Fruit fly (Drosophila melanogaster) whole organism, larva: ENCODE measurements around the gene Coq2.

Experiments used
- noc ChIP-seq: fragments of 200-800 bp; sonication (Bioruptor generic); optimal IDR thresholded peaks from 3 replicates; lab custom pipeline; 2019; ENCODE audit warnings: missing biosample characterization, mild to moderate bottlenecking, missing genetic modification characterization, moderate library complexity

The Coq2 gene

DNA sequence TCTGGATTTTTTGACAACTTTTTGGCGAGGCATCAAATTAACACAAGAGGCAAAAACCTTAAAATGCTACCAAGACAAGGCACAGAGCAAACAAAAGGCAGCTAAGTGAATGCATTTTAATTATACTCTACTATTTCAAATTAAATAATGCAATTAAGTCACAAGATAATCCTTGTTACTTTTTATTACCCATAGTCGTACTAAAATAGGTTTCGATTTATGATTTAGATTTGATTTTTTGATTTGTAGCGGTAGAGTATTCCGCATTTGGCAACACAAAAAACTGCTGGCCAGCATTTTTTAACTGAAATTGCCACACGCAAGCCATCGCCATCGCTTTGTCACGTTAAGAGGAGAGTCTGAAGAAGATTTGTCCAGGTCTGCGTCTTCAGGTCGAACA, 33.6 kb downstream of the Coq2 start:
- no peak for TF ChIP-seq noc (tag; lab: Kevin White, UChicago)

DNA sequence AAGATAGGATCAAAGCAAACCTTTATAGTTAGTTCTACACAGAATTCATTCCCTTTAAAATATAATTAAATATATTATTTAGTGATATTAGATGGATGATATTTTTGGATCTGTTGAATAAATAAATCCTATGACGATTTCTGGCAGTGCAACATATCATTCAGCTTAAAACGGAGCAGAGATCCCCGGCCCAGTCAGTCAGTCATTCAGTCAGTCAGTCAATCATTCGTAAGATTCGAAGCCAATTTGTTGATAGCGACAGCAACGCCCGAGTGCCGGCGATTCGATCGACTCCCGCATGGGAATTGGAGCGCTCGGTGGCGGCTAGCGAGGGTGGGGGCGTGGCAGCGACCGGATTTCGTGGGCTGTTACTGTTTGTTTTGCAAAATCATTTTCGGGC, 36.4 kb downstream of the Coq2 start:
- TF ChIP-seq noc (tag; lab: Kevin White, UChicago) = no peak

DNA sequence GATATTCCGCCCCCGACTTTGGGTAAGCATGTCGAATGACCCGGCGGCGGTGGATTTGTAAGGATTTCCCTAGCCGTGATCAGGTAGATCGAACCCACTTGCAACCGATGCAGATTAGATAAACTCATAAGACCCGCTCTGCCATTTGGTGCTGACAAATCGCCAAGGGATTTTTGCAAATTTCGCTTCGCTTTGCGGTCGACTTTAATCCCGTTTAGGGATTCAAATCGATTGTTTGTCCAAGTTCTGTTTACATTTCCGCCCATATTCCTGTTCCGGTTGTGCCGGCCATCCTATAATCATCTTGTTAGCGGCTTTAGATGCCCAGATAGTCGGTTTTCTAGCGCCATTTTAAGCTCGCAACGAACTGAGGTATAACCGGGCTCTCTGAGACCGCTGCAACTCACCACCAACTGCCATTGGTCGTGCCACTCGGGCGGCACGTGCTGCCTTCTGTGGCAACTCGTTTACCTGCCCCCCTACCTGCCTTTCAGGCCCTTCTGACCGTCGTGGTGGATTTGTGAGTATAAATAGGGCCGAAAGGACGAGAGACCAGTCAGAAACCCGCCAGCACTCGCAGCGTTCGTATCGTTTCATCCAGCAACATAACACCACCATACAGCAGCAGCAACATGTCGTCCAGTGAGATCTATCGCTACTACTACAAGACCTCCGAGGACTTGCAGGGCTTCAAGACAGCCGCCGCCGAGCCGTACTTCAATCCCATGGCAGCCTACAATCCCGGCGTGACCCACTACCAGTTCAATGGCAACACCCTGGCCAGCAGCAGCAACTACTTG, 38.6 kb downstream of the Coq2 start, which contains the start of gene ato:
Gene ato (plus strand): TSS at position 559 of the 800 bp plus-strand sequence.
- no peak for TF ChIP-seq noc (tag; lab: Kevin White, UChicago)

DNA sequence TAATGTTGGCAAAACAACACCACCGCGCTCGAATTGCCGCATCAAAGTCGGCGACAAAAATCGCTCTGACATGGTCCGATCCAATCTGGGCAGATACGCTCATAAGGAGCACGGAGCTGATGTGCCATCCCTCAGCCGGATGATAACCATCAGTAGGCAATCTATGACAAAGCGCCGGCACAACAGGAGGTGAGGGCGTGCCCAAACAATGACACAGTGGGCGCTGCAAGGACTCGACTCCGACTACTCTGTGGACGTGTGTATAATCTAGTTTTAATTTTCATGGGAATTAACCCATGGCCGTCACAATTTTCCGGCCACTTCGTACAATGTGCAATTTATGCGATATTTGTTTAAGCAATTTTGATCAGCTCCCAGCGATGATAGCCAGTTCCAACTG, 41.3 kb downstream of the Coq2 start:
- no peak for TF ChIP-seq noc (tag; lab: Kevin White, UChicago)

DNA sequence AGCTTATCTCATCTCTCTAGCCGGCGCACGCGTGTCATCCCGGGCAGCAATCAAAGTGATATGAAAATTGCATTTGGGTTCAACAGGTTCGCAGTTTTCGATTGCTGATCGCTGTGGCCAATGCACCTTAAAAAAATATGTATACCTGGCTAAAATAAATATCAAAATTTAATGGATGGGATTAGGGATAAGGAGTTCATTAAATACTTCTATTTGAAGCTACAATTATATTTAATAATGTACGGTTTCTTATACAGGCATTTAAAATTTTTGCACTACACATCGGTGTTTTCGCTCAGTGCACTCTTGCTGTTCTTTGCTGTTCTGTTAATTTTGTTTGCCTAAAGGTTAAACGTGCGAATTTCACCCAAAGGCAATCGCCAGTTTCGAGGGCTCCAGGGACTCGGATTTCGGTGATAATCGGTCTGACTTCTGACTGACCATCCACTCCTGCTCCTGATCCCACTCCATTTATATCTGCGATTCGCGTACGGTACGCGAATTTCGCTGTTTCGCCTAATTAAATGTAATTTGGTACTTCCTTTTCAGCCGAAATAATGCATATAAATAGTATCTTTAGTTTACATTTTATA, 43.7 kb downstream of the Coq2 start:
- TF ChIP-seq noc (tag; lab: Kevin White, UChicago) = no peak

DNA sequence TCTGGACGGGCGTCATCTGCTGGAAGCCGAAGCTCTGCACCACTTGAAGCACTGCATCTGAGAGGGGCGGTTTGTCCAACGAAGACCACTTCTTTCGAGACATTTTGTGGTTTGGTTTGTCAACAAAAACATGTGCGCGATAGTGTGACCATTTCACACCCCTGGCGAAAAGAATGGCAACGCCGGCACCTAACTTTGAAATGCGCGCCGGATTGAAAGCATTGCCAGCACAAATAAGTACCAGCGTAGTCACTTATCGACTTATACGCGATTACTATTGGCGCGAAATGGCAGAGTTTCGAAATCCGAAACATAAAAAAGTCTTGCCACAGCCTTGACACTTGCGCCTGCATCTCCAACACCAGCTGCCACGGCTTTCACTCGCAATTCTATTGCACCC, 46.6 kb downstream of the Coq2 start, which contains the start of gene CG9630:
Gene CG9630 (minus strand): TSS at position 157 of the 400 bp plus-strand sequence.
- no peak for TF ChIP-seq noc (tag; lab: Kevin White, UChicago)
